Fruit fly (Drosophila melanogaster) whole organism, embryonic: ENCODE data around the gene lwr.

Experiments
- CG13424 ChIP-seq: fragments of 200-800 bp; sonication (Bioruptor generic); optimal IDR thresholded peaks from 2 replicates; lab custom pipeline; 2019; ENCODE audit warnings: missing biosample characterization, mild to moderate bottlenecking, missing genetic modification characterization, moderate library complexity
- CG14965 ChIP-seq: fragments of 200-800 bp; sonication (Bioruptor generic); optimal IDR thresholded peaks from 2 replicates; lab custom pipeline; 2016; ENCODE audit warnings: missing biosample characterization, missing genetic modification characterization, borderline replicate concordance
- CG15269 ChIP-seq: fragments of 200-800 bp; sonication (Bioruptor generic); optimal IDR thresholded peaks from 2 replicates; lab custom pipeline; 2018; ENCODE audit warnings: missing biosample characterization, mild to moderate bottlenecking, missing genetic modification characterization, moderate library complexity
- CG1529 ChIP-seq: fragments of 200-800 bp; sonication (Bioruptor generic); optimal IDR thresholded peaks from 3 replicates; lab custom pipeline; 2018; ENCODE audit warnings: missing biosample characterization, missing genetic modification characterization
- CG15601 ChIP-seq: fragments of 200-800 bp; sonication (Bioruptor generic); optimal IDR thresholded peaks from 3 replicates; lab custom pipeline; 2019; ENCODE audit warnings: missing biosample characterization, mild to moderate bottlenecking, missing genetic modification characterization, moderate library complexity
- CG18011 ChIP-seq: fragments of 200-800 bp; sonication (Bioruptor generic); optimal IDR thresholded peaks from 2 replicates; lab custom pipeline; 2017; ENCODE audit warnings: missing biosample characterization, missing genetic modification characterization, mild to moderate bottlenecking, moderate library complexity, missing genotype
- CG1832 ChIP-seq: fragments of 200-800 bp; sonication (Bioruptor generic); optimal IDR thresholded peaks from 2 replicates; lab custom pipeline; 2017; ENCODE audit warnings: missing biosample characterization, mild to moderate bottlenecking, missing genetic modification characterization, inconsistent platforms
- CG18599 ChIP-seq: fragments of 200-800 bp; sonication (Bioruptor generic); optimal IDR thresholded peaks from 3 replicates; lab custom pipeline; 2017; ENCODE audit warnings: missing biosample characterization, missing genetic modification characterization, mild to moderate bottlenecking, moderate library complexity, missing genetic modification reagents
- CG2120 ChIP-seq: fragments of 200-800 bp; sonication (Bioruptor generic); optimal IDR thresholded peaks from 3 replicates; lab custom pipeline; 2016; ENCODE audit warnings: missing biosample characterization, missing genetic modification characterization
- CG32767 ChIP-seq: fragments of 200-800 bp; sonication (Bioruptor generic); IDR thresholded peaks from 2 replicates; pipeline ENCODE4 v1.3.6; 2022; ENCODE audit warnings: missing biosample characterization, missing genetic modification characterization
- CG33213 ChIP-seq: fragments of 200-800 bp; sonication (Bioruptor generic); optimal IDR thresholded peaks from 3 replicates; lab custom pipeline; 2016; ENCODE audit warnings: missing biosample characterization, missing genetic modification characterization
- CG33557 ChIP-seq: fragments of 200-800 bp; sonication (Bioruptor generic); optimal IDR thresholded peaks from 2 replicates; lab custom pipeline; 2019; ENCODE audit warnings: missing biosample characterization, mild to moderate bottlenecking, missing genetic modification characterization, moderate library complexity
- CG5953 ChIP-seq: fragments of 200-800 bp; sonication (Bioruptor generic); IDR thresholded peaks from 2 replicates; pipeline ENCODE4 v1.3.6; 2022; ENCODE audit warnings: missing biosample characterization, missing genetic modification characterization
- CG6254 ChIP-seq: fragments of 200-800 bp; sonication (Bioruptor generic); optimal IDR thresholded peaks from 3 replicates; lab custom pipeline; 2017; ENCODE audit warnings: mild to moderate bottlenecking, missing biosample characterization, missing genetic modification reagents, missing genetic modification characterization
- CG6683 ChIP-seq: fragments of 200-800 bp; sonication (Bioruptor generic); optimal IDR thresholded peaks from 2 replicates; lab custom pipeline; 2017; ENCODE audit warnings: missing biosample characterization, mild to moderate bottlenecking, missing genetic modification characterization, missing genetic modification reagents
- CG6791 ChIP-seq: fragments of 200-800 bp; sonication (Bioruptor generic); IDR thresholded peaks from 3 replicates; pipeline ENCODE4 v1.3.6; 2022; ENCODE audit warnings: missing biosample characterization, missing genetic modification characterization; ENCODE audit not compliant: partially characterized antibody
- CG7987 ChIP-seq: fragments of 200-800 bp; sonication (Bioruptor generic); optimal IDR thresholded peaks from 2 replicates; lab custom pipeline; 2018; ENCODE audit warnings: missing biosample characterization, mild to moderate bottlenecking, missing genetic modification characterization, moderate library complexity
- Drgx ChIP-seq: fragments of 200-800 bp; sonication (Bioruptor generic); IDR thresholded peaks from 2 replicates; pipeline ENCODE4 v1.3.6; 2022; ENCODE audit warnings: missing biosample characterization, missing genetic modification characterization
- Fer1 ChIP-seq: fragments of 200-800 bp; sonication (Bioruptor generic); optimal IDR thresholded peaks from 2 replicates; lab custom pipeline; 2017; ENCODE audit warnings: missing biosample characterization, mild to moderate bottlenecking, missing genetic modification characterization
- HLHmδ ChIP-seq: fragments of 200-800 bp; sonication (Bioruptor generic); optimal IDR thresholded peaks from 2 replicates; lab custom pipeline; 2018; ENCODE audit warnings: missing biosample characterization, mild to moderate bottlenecking, missing genetic modification characterization, moderate library complexity
- Hey ChIP-seq: fragments of 200-800 bp; sonication (Bioruptor generic); optimal IDR thresholded peaks from 3 replicates; lab custom pipeline; 2018; ENCODE audit warnings: missing biosample characterization, mild to moderate bottlenecking, missing genetic modification characterization
- Hr51 ChIP-seq, 2 experiments: fragments of 200-800 bp; sonication (Bioruptor generic); optimal IDR thresholded peaks; 2 replicates in 1 of 2; 3 replicates in 1 of 2; lab custom pipeline; 2016 to 2018; ENCODE audit warnings: missing biosample characterization in 2 of 2, missing genetic modification characterization in 2 of 2, mild to moderate bottlenecking in 1 of 2, moderate library complexity in 1 of 2
- Med ChIP-seq: fragments of 200-800 bp; sonication (Bioruptor generic); peaks from one replicate; lab custom pipeline; 2016; ENCODE audit warnings: missing biosample characterization, missing genetic modification characterization, mild to moderate bottlenecking, inconsistent platforms, moderate library complexity
- bsh ChIP-seq, 2 experiments: fragments of 200-800 bp; sonication (Bioruptor generic); optimal IDR thresholded peaks; 2 replicates each; lab custom pipeline; 2017 to 2018; ENCODE audit warnings: mild to moderate bottlenecking in 2 of 2, missing biosample characterization in 2 of 2, missing genetic modification characterization in 2 of 2, moderate library complexity in 1 of 2
- chinmo ChIP-seq: fragments of 200-800 bp; sonication (Bioruptor generic); IDR thresholded peaks from 4 replicates; pipeline ENCODE4 v1.3.6; 2022; ENCODE audit warnings: missing biosample characterization, missing genetic modification characterization; ENCODE audit not compliant: partially characterized antibody
- crol ChIP-seq: fragments of 200-800 bp; sonication (Bioruptor generic); IDR thresholded peaks from 2 replicates; pipeline ENCODE4 v1.3.6; 2022; ENCODE audit warnings: missing biosample characterization, missing genetic modification characterization
- grn ChIP-seq: fragments of 200-800 bp; sonication (Bioruptor generic); optimal IDR thresholded peaks from 3 replicates; lab custom pipeline; 2017; ENCODE audit warnings: missing biosample characterization, missing genetic modification characterization
- gt ChIP-seq: fragments of 200-800 bp; sonication (Bioruptor generic); IDR thresholded peaks from 2 replicates; pipeline ENCODE4 v1.3.6; 2022; ENCODE audit warnings: missing biosample characterization, missing genetic modification characterization
- hbn ChIP-seq: fragments of 200-800 bp; sonication (Bioruptor generic); IDR thresholded peaks from 2 replicates; pipeline ENCODE4 v1.3.6; 2022; ENCODE audit warnings: missing biosample characterization, missing genetic modification characterization; ENCODE audit not compliant: partially characterized antibody
- ind ChIP-seq: fragments of 200-800 bp; sonication (Bioruptor generic); optimal IDR thresholded peaks from 3 replicates; lab custom pipeline; 2016; ENCODE audit warnings: missing biosample characterization, missing genetic modification characterization
- insv ChIP-seq, 2 experiments: fragments of 200-800 bp; sonication (Bioruptor generic); optimal IDR thresholded peaks; 3 replicates each; lab custom pipeline; 2016 to 2018; ENCODE audit warnings: missing biosample characterization in 2 of 2, missing genetic modification characterization in 2 of 2
- kni ChIP-seq: fragments of 200-800 bp; sonication (Bioruptor generic); optimal IDR thresholded peaks from 3 replicates; lab custom pipeline; 2017; ENCODE audit warnings: mild to moderate bottlenecking, missing biosample characterization, missing genetic modification reagents, missing genetic modification characterization
- maf-S ChIP-seq: fragments of 200-800 bp; sonication (Bioruptor generic); optimal IDR thresholded peaks from 2 replicates; lab custom pipeline; 2016; ENCODE audit warnings: missing biosample characterization, missing genetic modification characterization
- nom ChIP-seq: fragments of 200-800 bp; sonication (Bioruptor generic); optimal IDR thresholded peaks from 2 replicates; lab custom pipeline; 2017; ENCODE audit warnings: missing biosample characterization, missing genetic modification characterization, mild to moderate bottlenecking, moderate library complexity, missing genetic modification reagents
- pfk ChIP-seq: fragments of 200-800 bp; sonication (Bioruptor generic); optimal IDR thresholded peaks from 2 replicates; lab custom pipeline; 2018; ENCODE audit warnings: missing biosample characterization, mild to moderate bottlenecking, missing genetic modification characterization, moderate library complexity
- psq ChIP-seq: fragments of 200-800 bp; sonication (Bioruptor generic); optimal IDR thresholded peaks from 2 replicates; lab custom pipeline; 2017; ENCODE audit warnings: missing biosample characterization, missing genetic modification characterization
- rib ChIP-seq: fragments of 200-800 bp; sonication (Bioruptor generic); IDR thresholded peaks from 2 replicates; pipeline ENCODE4 v1.3.6; 2022; ENCODE audit warnings: missing biosample characterization, missing genetic modification characterization
- salm ChIP-seq: fragments of 200-800 bp; sonication (Bioruptor generic); optimal IDR thresholded peaks from 2 replicates; lab custom pipeline; 2018; ENCODE audit warnings: missing biosample characterization, mild to moderate bottlenecking, missing genetic modification characterization
- sd ChIP-seq: fragments of 200-800 bp; sonication (Bioruptor generic); optimal IDR thresholded peaks from 3 replicates; lab custom pipeline; 2018; ENCODE audit warnings: missing biosample characterization, mild to moderate bottlenecking, missing genetic modification characterization, moderate library complexity
- tio ChIP-seq: fragments of 200-800 bp; sonication (Bioruptor generic); optimal IDR thresholded peaks from 2 replicates; lab custom pipeline; 2017; ENCODE audit warnings: missing biosample characterization, missing genetic modification characterization, inconsistent platforms
- trh ChIP-seq: fragments of 200-800 bp; sonication (Bioruptor generic); optimal IDR thresholded peaks from 2 replicates; lab custom pipeline; 2016; ENCODE audit warnings: missing biosample characterization, missing genetic modification characterization
- unc-4 ChIP-seq: fragments of 200-800 bp; sonication (Bioruptor generic); IDR thresholded peaks from 2 replicates; pipeline ENCODE4 v1.3.6; 2022; ENCODE audit warnings: missing biosample characterization, missing genetic modification characterization; ENCODE audit not compliant: partially characterized antibody
- vnd ChIP-seq: fragments of 200-800 bp; sonication (Bioruptor generic); IDR thresholded peaks from 3 replicates; pipeline ENCODE4 v1.3.6; 2022; ENCODE audit warnings: missing biosample characterization, missing genetic modification characterization; ENCODE audit not compliant: partially characterized antibody
- vvl ChIP-seq: fragments of 200-800 bp; sonication (Bioruptor generic); IDR thresholded peaks from 2 replicates; pipeline ENCODE4 v1.3.6; 2022; ENCODE audit warnings: missing biosample characterization, missing genetic modification characterization
- zen2 ChIP-seq: fragments of 200-800 bp; sonication (Bioruptor generic); IDR thresholded peaks from 3 replicates; pipeline ENCODE4 v1.3.6; 2022; ENCODE audit warnings: missing biosample characterization, missing genetic modification characterization; ENCODE audit not compliant: partially characterized antibody
- zfh2 ChIP-seq: fragments of 200-800 bp; sonication (Bioruptor generic); optimal IDR thresholded peaks from 2 replicates; lab custom pipeline; 2016; ENCODE audit warnings: missing biosample characterization, missing genetic modification characterization

Gene lwr

dm6 chr2L:525547-526180, 16.7 kb downstream of the lwr start (continued):
- peak; percentile 17 for TF ChIP-seq CG1832
- no peak for TF ChIP-seq Hr51 (GFP tag; optimal IDR thresholded peaks at IDR 0.05; lab: Kevin White, UChicago)
- no peak for TF ChIP-seq CG6683 (GFP tag; lab: Kevin White, UChicago)
- no peak for TF ChIP-seq zen2
- TF ChIP-seq vnd = 0 out of 3 replicates have a peak, but pooled peaks have one; percentile 7
- TF ChIP-seq CG6254 (GFP tag; lab: Kevin White, UChicago) = no peak
- TF ChIP-seq kni (GFP tag; lab: Kevin White, UChicago) = peak; percentile 35
- TF ChIP-seq zfh2 (GFP tag; lab: Kevin White, UChicago) = no peak
- no peak for TF ChIP-seq trh (GFP tag; lab: Kevin White, UChicago)
- TF ChIP-seq CG32767 (GFP tag; lab: Robert Waterston, UW) = no peak
- no peak for TF ChIP-seq maf-S
- no peak for TF ChIP-seq Fer1
- TF ChIP-seq CG33213 = no peak

- TF ChIP-seq gt = 0 out of 2 replicates have a peak, but pooled peaks have one; percentile 12
- no peak for TF ChIP-seq CG15601
- TF ChIP-seq chinmo = 0 out of 4 replicates have a peak, but pooled peaks have one; percentile 50
- TF ChIP-seq vvl (GFP tag; lab: Robert Waterston, UW) = 0 out of 2 replicates have a peak, but pooled peaks have one; percentile 21
- peak; percentile 36; the same call in 1 of the 2 replicates for TF ChIP-seq Drgx
- TF ChIP-seq CG15269 (tag; lab: Kevin White, UChicago) = peak; percentile 15
- peak in 1 of 2 experiments; percentile 53 for TF ChIP-seq bsh (GFP tag; optimal IDR thresholded peaks at IDR 0.05; lab: Kevin White, UChicago)
- TF ChIP-seq insv (GFP tag; optimal IDR thresholded peaks at IDR 0.05; lab: Kevin White, UChicago) = no peak
- TF ChIP-seq tio (GFP tag; lab: Kevin White, UChicago) = no peak
- peak; percentile 28; the same call in 1 of the 3 replicates for TF ChIP-seq CG6791 (GFP tag; lab: Robert Waterston, UW)
- TF ChIP-seq Med (GFP tag; lab: Kevin White, UChicago) = peak; percentile 22
- TF ChIP-seq CG18011 = peak; percentile 65
- peak; percentile 87 for TF ChIP-seq nom (GFP tag; lab: Kevin White, UChicago)
- TF ChIP-seq sd (tag; lab: Kevin White, UChicago) = peak; percentile 37
- TF ChIP-seq grn = peak; percentile 96
- TF ChIP-seq CG5953 (GFP tag; lab: Robert Waterston, UW) = no peak
These were observed 17.9 kb downstream of the lwr start for dm6 chr2L:524515-524920.

dm6 chr2L:523165-523835, 19.1 kb downstream of the lwr start:
- peak; percentile 25 for TF ChIP-seq pfk (GFP tag; lab: Kevin White, UChicago)
- no peak for TF ChIP-seq psq
- no peak for TF ChIP-seq CG1529
- peak; percentile 52 for TF ChIP-seq unc-4 (GFP tag; lab: Robert Waterston, UW)
- peak; percentile 79 for TF ChIP-seq rib (GFP tag; lab: Robert Waterston, UW)
- TF ChIP-seq crol (GFP tag; lab: Robert Waterston, UW) = peak; percentile 56
- TF ChIP-seq CG2120 = no peak
- TF ChIP-seq HLHmδ (GFP tag; lab: Kevin White, UChicago) = peak; percentile 61
- no peak for TF ChIP-seq CG13424 (tag; lab: Kevin White, UChicago)
- TF ChIP-seq ind (GFP tag; lab: Kevin White, UChicago) = no peak
- no peak for TF ChIP-seq salm (tag; lab: Kevin White, UChicago)
- no peak for TF ChIP-seq Hey (tag; lab: Kevin White, UChicago)
- TF ChIP-seq CG14965 (GFP tag; lab: Kevin White, UChicago) = no peak
- peak; percentile 96 for TF ChIP-seq kni (GFP tag; lab: Kevin White, UChicago)
- TF ChIP-seq hbn (GFP tag; lab: Robert Waterston, UW) = peak; percentile 52; the same call in 1 of the 2 replicates
- TF ChIP-seq CG7987 (GFP tag; lab: Kevin White, UChicago) = peak; percentile 46
- TF ChIP-seq CG33557 (GFP tag; lab: Kevin White, UChicago) = peak; percentile 28
- peak; percentile 61 for TF ChIP-seq CG18599 (GFP tag; lab: Kevin White, UChicago)
